Worm (Caenorhabditis elegans) whole organism, L1 larva: Measurements from ENCODE around the gene F10E9.12.
A peak's percentile ranks its signal among the peaks of the same experiment; 100 is the strongest.

Experiments
- ceh-90 ChIP-seq: sonication (generic microtip); optimal IDR thresholded peaks from 2 replicates; lab custom pipeline; 2016; ENCODE audit warnings: missing genetic modification characterization, missing compliant biosample characterization
- mdl-1 ChIP-seq, 2 experiments: fragments of 150-350 bp; optimal IDR thresholded peaks; 2 replicates each; lab custom pipeline; 2014 to 2017; ENCODE audit warnings: missing biosample characterization in 2 of 2, missing genetic modification characterization in 2 of 2, inconsistent platforms in 1 of 2
- nhr-77 ChIP-seq: fragments of 150-350 bp; optimal IDR thresholded peaks from 2 replicates; lab custom pipeline; 2014; ENCODE audit warnings: missing biosample characterization, missing genetic modification characterization
- nhr-90 ChIP-seq: sonication (generic microtip); optimal IDR thresholded peaks from 2 replicates; lab custom pipeline; 2016; ENCODE audit warnings: mild to moderate bottlenecking, missing genetic modification characterization, missing compliant biosample characterization; ENCODE audit not compliant: poor library complexity
- ztf-4 ChIP-seq: fragments of 150-350 bp; optimal IDR thresholded peaks from 2 replicates; lab custom pipeline; 2014; ENCODE audit warnings: missing biosample characterization, missing genetic modification characterization

- peak; percentile 90 for TF ChIP-seq nhr-77
- peak; percentile 63 for TF ChIP-seq nhr-90 (tag; lab: Kevin White, UChicago)
- peak in 1 of 2 experiments; percentile 67 for TF ChIP-seq mdl-1 (tag; optimal IDR thresholded peaks at IDR 0.05; lab: Kevin White, UChicago)
- TF ChIP-seq ceh-90 (tag; lab: Kevin White, UChicago): no peak
- peak; percentile 43 for TF ChIP-seq ztf-4
Observed at ce11 chrIII:8358213-8358672, 33.9 kb downstream of the F10E9.12 start, which contains the start of the genes R05D3.8 and rfp-1.
